Fruit fly (Drosophila melanogaster) whole organism, embryonic: Measurements from ENCODE around the gene CG6574.

Experiments
- Antp ChIP-seq: fragments of 200-800 bp; sonication (Bioruptor generic); optimal IDR thresholded peaks from 3 replicates; lab custom pipeline; 2016; ENCODE audit warnings: missing biosample characterization, missing genetic modification characterization
- Awh ChIP-seq: fragments of 200-800 bp; sonication (Bioruptor generic); IDR thresholded peaks from 2 replicates; pipeline ENCODE4, ENCODE4 v1.3.6; 2022; ENCODE audit warnings: missing biosample characterization, missing genetic modification characterization
- CG10959 ChIP-seq: fragments of 200-800 bp; sonication (Bioruptor generic); IDR thresholded peaks from 2 replicates; pipeline ENCODE4 v1.3.6; 2022; ENCODE audit warnings: missing biosample characterization, missing genetic modification characterization
- CG10979 ChIP-seq: fragments of 200-800 bp; sonication (Bioruptor generic); optimal IDR thresholded peaks from 2 replicates; lab custom pipeline; 2018; ENCODE audit warnings: missing biosample characterization, mild to moderate bottlenecking, missing genetic modification characterization, moderate library complexity
- CG13123 ChIP-seq: fragments of 200-800 bp; sonication (Bioruptor generic); optimal IDR thresholded peaks from 2 replicates; lab custom pipeline; 2016; ENCODE audit warnings: missing biosample characterization, missing genetic modification characterization
- CG14710 ChIP-seq: fragments of 200-800 bp; sonication (Bioruptor generic); optimal IDR thresholded peaks from 3 replicates; lab custom pipeline; 2019; ENCODE audit warnings: missing biosample characterization, mild to moderate bottlenecking, missing genetic modification characterization, moderate library complexity
- CG15269 ChIP-seq: fragments of 200-800 bp; sonication (Bioruptor generic); optimal IDR thresholded peaks from 2 replicates; lab custom pipeline; 2018; ENCODE audit warnings: missing biosample characterization, mild to moderate bottlenecking, missing genetic modification characterization, moderate library complexity
- CG2678 ChIP-seq: fragments of 200-800 bp; sonication (Bioruptor generic); optimal IDR thresholded peaks from 3 replicates; lab custom pipeline; 2019; ENCODE audit warnings: missing biosample characterization, mild to moderate bottlenecking, missing genetic modification characterization, moderate library complexity
- CG2889 ChIP-seq: fragments of 200-800 bp; sonication (Bioruptor generic); IDR thresholded peaks from 3 replicates; pipeline ENCODE4 v1.3.6; 2022; ENCODE audit warnings: missing biosample characterization, missing genetic modification characterization
- CG32532 ChIP-seq: fragments of 200-800 bp; sonication (Bioruptor generic); IDR thresholded peaks from 2 replicates; pipeline ENCODE4 v1.3.6; 2022; ENCODE audit warnings: missing biosample characterization, missing genetic modification characterization
- CG34224 ChIP-seq: fragments of 200-800 bp; sonication (Bioruptor generic); IDR thresholded peaks from 3 replicates; pipeline ENCODE4 v1.3.6; 2022; ENCODE audit warnings: missing biosample characterization, missing genetic modification characterization; ENCODE audit not compliant: partially characterized antibody
- CG34422 ChIP-seq: fragments of 200-800 bp; sonication (Bioruptor generic); IDR thresholded peaks from 3 replicates; pipeline ENCODE4 v1.3.6; 2022; ENCODE audit warnings: missing biosample characterization, missing genetic modification characterization
- CG4730 ChIP-seq: fragments of 200-800 bp; sonication (Bioruptor generic); IDR thresholded peaks from 2 replicates; pipeline ENCODE4 v1.3.6; 2022; ENCODE audit warnings: missing biosample characterization, missing genetic modification characterization
- CG5953 ChIP-seq: fragments of 200-800 bp; sonication (Bioruptor generic); IDR thresholded peaks from 2 replicates; pipeline ENCODE4 v1.3.6; 2022; ENCODE audit warnings: missing biosample characterization, missing genetic modification characterization
- CG6654 ChIP-seq: fragments of 200-800 bp; sonication (Bioruptor generic); optimal IDR thresholded peaks from 2 replicates; lab custom pipeline; 2017; ENCODE audit warnings: missing biosample characterization, mild to moderate bottlenecking, missing genetic modification characterization
- CG7928 ChIP-seq: fragments of 200-800 bp; sonication (Bioruptor generic); optimal IDR thresholded peaks from 2 replicates; lab custom pipeline; 2017; ENCODE audit warnings: missing biosample characterization, mild to moderate bottlenecking, missing genetic modification characterization
- CG8089 ChIP-seq: fragments of 200-800 bp; sonication (Bioruptor generic); optimal IDR thresholded peaks from 3 replicates; lab custom pipeline; 2016; ENCODE audit warnings: missing biosample characterization, missing genetic modification characterization
- CG8290 ChIP-seq, 3 experiments: fragments of 200-800 bp; sonication (Bioruptor generic); optimal IDR thresholded peaks; 2 replicates each; lab custom pipeline; 2016 to 2019; ENCODE audit warnings: missing biosample characterization in 3 of 3, missing genetic modification characterization in 3 of 3, mild to moderate bottlenecking in 2 of 3, moderate library complexity in 1 of 3
- CG8359 ChIP-seq: fragments of 200-800 bp; sonication (Bioruptor generic); optimal IDR thresholded peaks from 2 replicates; lab custom pipeline; 2017; ENCODE audit warnings: missing biosample characterization, mild to moderate bottlenecking, missing genetic modification characterization, borderline replicate concordance
- CG8765 ChIP-seq: fragments of 200-800 bp; sonication (Bioruptor generic); IDR thresholded peaks from 2 replicates; pipeline ENCODE4 v1.3.6; 2022; ENCODE audit warnings: missing biosample characterization, missing genetic modification characterization
- CrebB ChIP-seq: fragments of 200-800 bp; sonication (Bioruptor generic); optimal IDR thresholded peaks from 3 replicates; lab custom pipeline; 2018; ENCODE audit warnings: missing biosample characterization, mild to moderate bottlenecking, missing genetic modification characterization
- E2f1 ChIP-seq: fragments of 200-800 bp; sonication (Bioruptor generic); IDR thresholded peaks from 2 replicates; pipeline ENCODE4 v1.3.6; 2022; ENCODE audit warnings: missing biosample characterization, missing genetic modification characterization
- Elba2 ChIP-seq: fragments of 200-800 bp; sonication (Bioruptor generic); optimal IDR thresholded peaks from 3 replicates; lab custom pipeline; 2016; ENCODE audit warnings: missing biosample characterization, missing genetic modification characterization
- HHEX ChIP-seq: fragments of 200-800 bp; sonication (Bioruptor generic); optimal IDR thresholded peaks from 3 replicates; lab custom pipeline; 2017; ENCODE audit warnings: missing biosample characterization, mild to moderate bottlenecking, missing genetic modification characterization, missing genetic modification reagents
- HmgZ ChIP-seq: fragments of 200-800 bp; sonication (Bioruptor generic); optimal IDR thresholded peaks from 2 replicates; lab custom pipeline; 2018; ENCODE audit warnings: missing biosample characterization, mild to moderate bottlenecking, missing genetic modification characterization
- Hmr ChIP-seq: fragments of 200-800 bp; sonication (Bioruptor generic); optimal IDR thresholded peaks from 3 replicates; lab custom pipeline; 2017; ENCODE audit warnings: mild to moderate bottlenecking, missing biosample characterization, missing genetic modification reagents, missing genetic modification characterization
- Hr3 ChIP-seq: fragments of 200-800 bp; sonication (Bioruptor generic); optimal IDR thresholded peaks from 3 replicates; lab custom pipeline; 2016; ENCODE audit warnings: missing biosample characterization, missing genetic modification characterization
- Med ChIP-seq: fragments of 200-800 bp; sonication (Bioruptor generic); peaks from one replicate; lab custom pipeline; 2016; ENCODE audit warnings: missing biosample characterization, missing genetic modification characterization, mild to moderate bottlenecking, inconsistent platforms, moderate library complexity
- NC2β ChIP-seq: fragments of 200-800 bp; sonication (Bioruptor generic); optimal IDR thresholded peaks from 2 replicates; lab custom pipeline; 2016; ENCODE audit warnings: missing biosample characterization, missing genetic modification characterization
- Nf-YB ChIP-seq: fragments of 200-800 bp; sonication (Bioruptor generic); optimal IDR thresholded peaks from 3 replicates; lab custom pipeline; 2019; ENCODE audit warnings: missing biosample characterization, mild to moderate bottlenecking, missing genetic modification characterization, moderate library complexity
- Rx ChIP-seq: fragments of 200-800 bp; sonication (Bioruptor generic); IDR thresholded peaks from 2 replicates; pipeline ENCODE4 v1.3.6; 2022; ENCODE audit warnings: missing biosample characterization, missing genetic modification characterization
- Sry-δ ChIP-seq: fragments of 200-800 bp; sonication (Bioruptor generic); optimal IDR thresholded peaks from 2 replicates; lab custom pipeline; 2016; ENCODE audit warnings: missing biosample characterization, missing genetic modification characterization
- Xbp1 ChIP-seq: fragments of 200-800 bp; sonication (Bioruptor generic); optimal IDR thresholded peaks from 3 replicates; lab custom pipeline; 2016; ENCODE audit warnings: missing biosample characterization, mild to moderate bottlenecking, missing genetic modification characterization
- chm ChIP-seq: fragments of 200-800 bp; sonication (Bioruptor generic); IDR thresholded peaks from 2 replicates; pipeline ENCODE4 v1.3.6; 2022; ENCODE audit warnings: missing biosample characterization, missing genetic modification characterization
- danr ChIP-seq: fragments of 200-800 bp; sonication (Bioruptor generic); IDR thresholded peaks from 2 replicates; pipeline ENCODE4 v1.3.6; 2022; ENCODE audit warnings: missing biosample characterization, missing genetic modification characterization
- disco-r ChIP-seq: fragments of 200-800 bp; sonication (Bioruptor generic); optimal IDR thresholded peaks from 2 replicates; lab custom pipeline; 2016; ENCODE audit warnings: missing biosample characterization, missing genetic modification characterization
- exex ChIP-seq: fragments of 200-800 bp; sonication (Bioruptor generic); optimal IDR thresholded peaks from 4 replicates; lab custom pipeline; 2018; ENCODE audit warnings: missing biosample characterization, mild to moderate bottlenecking, missing genetic modification characterization, moderate library complexity
- hb ChIP-seq: fragments of 200-800 bp; sonication (Bioruptor generic); IDR thresholded peaks from 3 replicates; pipeline ENCODE4 v1.3.6; 2022; ENCODE audit warnings: missing biosample characterization, missing genetic modification characterization; ENCODE audit not compliant: partially characterized antibody
- hkb ChIP-seq, 2 experiments: fragments of 200-800 bp in 1 of 2; fragments of >200 bp in 1 of 2; sonication (Bioruptor generic) in 1 of 2; IDR thresholded peaks in 1 of 2; optimal IDR thresholded peaks in 1 of 2; 2 replicates each; pipeline versions ENCODE4 v1.3.6 to Lab custom; 2017 to 2022; ENCODE audit warnings: missing biosample characterization in 1 of 2, missing genetic modification characterization in 1 of 2
- hth ChIP-seq: fragments of >200 bp; optimal IDR thresholded peaks from 2 replicates; lab custom pipeline; 2017; ENCODE audit warnings: inconsistent platforms
- nerfin-1 ChIP-seq: fragments of 200-800 bp; sonication (Bioruptor generic); optimal IDR thresholded peaks from 3 replicates; lab custom pipeline; 2019; ENCODE audit warnings: missing biosample characterization, mild to moderate bottlenecking, missing genetic modification characterization, moderate library complexity
- org-1 ChIP-seq: fragments of 200-800 bp; sonication (Bioruptor generic); optimal IDR thresholded peaks from 2 replicates; lab custom pipeline; 2017; ENCODE audit warnings: missing biosample characterization, missing genetic modification characterization
- phol ChIP-seq: fragments of 200-800 bp; sonication (Bioruptor generic); optimal IDR thresholded peaks from 3 replicates; lab custom pipeline; 2018; ENCODE audit warnings: missing biosample characterization, mild to moderate bottlenecking, missing genetic modification characterization, moderate library complexity
- row ChIP-seq: fragments of 200-800 bp; sonication (Bioruptor generic); IDR thresholded peaks from 3 replicates; pipeline ENCODE4 v1.3.6; 2022; ENCODE audit warnings: missing biosample characterization, missing genetic modification characterization
- scrt ChIP-seq: fragments of 200-800 bp; sonication (Bioruptor generic); optimal IDR thresholded peaks from 2 replicates; lab custom pipeline; 2018; ENCODE audit warnings: missing biosample characterization, mild to moderate bottlenecking, missing genetic modification characterization, moderate library complexity
- sens ChIP-seq: fragments of 200-800 bp; sonication (Bioruptor generic); peaks from one replicate; lab custom pipeline; 2016; ENCODE audit warnings: missing biosample characterization, missing genetic modification characterization
- sim ChIP-seq: fragments of 200-800 bp; sonication (Bioruptor generic); IDR thresholded peaks from 2 replicates; pipeline ENCODE4 v1.3.6; 2022; ENCODE audit warnings: missing biosample characterization, missing genetic modification characterization
- sna ChIP-seq: fragments of 200-800 bp; sonication (Bioruptor generic); IDR thresholded peaks from 2 replicates; pipeline ENCODE4 v1.3.6; 2022; ENCODE audit warnings: missing biosample characterization, missing genetic modification characterization; ENCODE audit not compliant: partially characterized antibody
- ssp ChIP-seq: fragments of 200-800 bp; sonication (Bioruptor generic); IDR thresholded peaks from 2 replicates; pipeline ENCODE4 v1.3.6; 2022; ENCODE audit warnings: missing biosample characterization, missing genetic modification characterization
- trem ChIP-seq: fragments of 200-800 bp; optimal IDR thresholded peaks from 3 replicates; lab custom pipeline; 2019; ENCODE audit warnings: missing biosample characterization, mild to moderate bottlenecking, missing genetic modification characterization, moderate library complexity

The CG6574 gene

DNA sequence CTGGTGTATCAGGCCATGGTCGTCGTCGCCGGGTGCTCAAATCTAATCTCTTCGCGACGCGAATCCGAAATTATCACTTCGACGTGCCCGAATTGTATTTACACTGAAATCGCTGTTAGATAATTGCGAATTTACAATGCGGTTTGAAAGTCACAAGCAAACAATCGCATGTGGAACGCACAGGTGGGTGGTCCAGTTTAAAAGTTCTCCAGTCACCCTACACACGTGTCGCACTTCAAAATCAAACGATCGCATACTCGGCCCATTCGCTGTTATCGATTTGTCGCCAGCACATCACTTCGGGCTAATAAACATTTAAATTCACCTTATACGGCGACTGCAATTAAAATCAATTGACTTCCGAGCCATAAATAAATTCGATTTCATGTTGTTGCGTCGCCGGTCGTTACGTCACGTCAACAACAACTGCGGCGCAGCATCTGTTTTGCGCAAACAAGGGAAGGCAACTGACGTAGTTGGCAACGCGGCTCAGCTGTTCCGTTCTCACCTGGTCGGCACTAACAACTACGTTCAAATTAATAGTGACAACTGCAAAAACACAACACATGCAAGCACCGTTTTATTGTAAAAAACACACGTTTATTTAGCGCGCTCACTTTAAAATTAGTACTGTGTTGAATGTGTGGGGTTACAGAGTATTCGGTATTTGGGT, at the start of gene CG6574 (continued):
- TF ChIP-seq hkb (optimal IDR thresholded peaks at IDR 0.05; lab: Kevin White, UChicago): no peak
- TF ChIP-seq hkb (GFP tag; IDR thresholded peaks at IDR 0.05; lab: Robert Waterston, UW): peak; percentile 39
- peak; percentile 70 for TF ChIP-seq CG6654 (GFP tag; lab: Kevin White, UChicago)
- TF ChIP-seq CG32532 (GFP tag; lab: Robert Waterston, UW): no peak; the same call in 1 of the 2 replicates
- TF ChIP-seq NC2β (GFP tag; lab: Kevin White, UChicago): no peak
- no peak for TF ChIP-seq CG7928 (GFP tag; lab: Kevin White, UChicago)
- no peak for TF ChIP-seq hb (GFP tag; lab: Robert Waterston, UW)
- TF ChIP-seq Med (GFP tag; lab: Kevin White, UChicago): peak; percentile 78
- peak; percentile 2 for TF ChIP-seq HmgZ (tag; lab: Kevin White, UChicago)
- peak; percentile 18 for TF ChIP-seq org-1 (GFP tag; lab: Kevin White, UChicago)
- no peak for TF ChIP-seq hth
- TF ChIP-seq nerfin-1: no peak
- TF ChIP-seq CG8089 (GFP tag; lab: Kevin White, UChicago): no peak
- TF ChIP-seq CG10959: no peak
- TF ChIP-seq chm (GFP tag; lab: Robert Waterston, UW): no peak
- no peak for TF ChIP-seq Antp (GFP tag; lab: Kevin White, UChicago)
- TF ChIP-seq scrt: no peak
- TF ChIP-seq row: no peak
- no peak for TF ChIP-seq danr
- TF ChIP-seq exex (tag; lab: Kevin White, UChicago): peak; percentile 67
- no peak for TF ChIP-seq CG34224 (GFP tag; lab: Robert Waterston, UW)
- peak; percentile 86 for TF ChIP-seq sens (GFP tag; lab: Kevin White, UChicago)
- no peak for TF ChIP-seq sim
- no peak for TF ChIP-seq CG5953 (GFP tag; lab: Robert Waterston, UW)
- no peak for TF ChIP-seq CG8765 (GFP tag; lab: Robert Waterston, UW)
- no peak for TF ChIP-seq CG13123 (GFP tag; lab: Kevin White, UChicago)
- TF ChIP-seq CG15269 (tag; lab: Kevin White, UChicago): no peak
- peak; percentile 15 for TF ChIP-seq CG14710
- no peak for TF ChIP-seq CG8290 (GFP tag; optimal IDR thresholded peaks at IDR 0.05; lab: Kevin White, UChicago)
- TF ChIP-seq CG8290 (tag; optimal IDR thresholded peaks at IDR 0.05; lab: Kevin White, UChicago): peak in 1 of 2 experiments; percentile 14
- no peak for TF ChIP-seq Xbp1 (GFP tag; lab: Kevin White, UChicago)
- TF ChIP-seq ssp (GFP tag; lab: Robert Waterston, UW): no peak
- no peak for TF ChIP-seq Elba2 (GFP tag; lab: Kevin White, UChicago)
- TF ChIP-seq Awh (GFP tag; lab: Robert Waterston, UW): no peak
- 0 out of 2 replicates have a peak, but pooled peaks have one; percentile 5 for TF ChIP-seq E2f1 (GFP tag; lab: Robert Waterston, UW)
- TF ChIP-seq CG34422: peak; percentile 20; the same call in 1 of the 3 replicates
- peak; percentile 41 for TF ChIP-seq trem
- TF ChIP-seq CrebB: no peak
- no peak for TF ChIP-seq Rx
- peak; percentile 33 for TF ChIP-seq phol (tag; lab: Kevin White, UChicago)
- TF ChIP-seq CG2678 (tag; lab: Kevin White, UChicago): no peak
- no peak for TF ChIP-seq Hr3
- no peak for TF ChIP-seq CG8359 (GFP tag; lab: Kevin White, UChicago)
- no peak for TF ChIP-seq CG2889 (GFP tag; lab: Robert Waterston, UW)
- TF ChIP-seq Hmr (GFP tag; lab: Kevin White, UChicago): peak; percentile 43
- no peak for TF ChIP-seq disco-r (GFP tag; lab: Kevin White, UChicago)
- no peak for TF ChIP-seq Sry-δ (GFP tag; lab: Kevin White, UChicago)
- peak; percentile 29 for TF ChIP-seq CG10979 (tag; lab: Kevin White, UChicago)
- TF ChIP-seq Nf-YB (GFP tag; lab: Kevin White, UChicago): no peak
- TF ChIP-seq HHEX (GFP tag; lab: Kevin White, UChicago): peak; percentile 15
- no peak for TF ChIP-seq sna (GFP tag; lab: Robert Waterston, UW)
- no peak for TF ChIP-seq CG4730 (GFP tag; lab: Robert Waterston, UW)
